Fruit fly (Drosophila melanogaster) whole organism, embryonic: ENCODE results near the gene galectin.

Experiments used
- CG2889 ChIP-seq: fragments of 200-800 bp; sonication (Bioruptor generic); IDR thresholded peaks from 3 replicates; pipeline ENCODE4 v1.3.6; 2022; ENCODE audit warnings: missing biosample characterization, missing genetic modification characterization
- PHDP ChIP-seq: fragments of 200-800 bp; sonication (Bioruptor generic); optimal IDR thresholded peaks from 3 replicates; lab custom pipeline; 2018; ENCODE audit warnings: missing biosample characterization, mild to moderate bottlenecking, missing genetic modification characterization, moderate library complexity
- Poxn ChIP-seq: fragments of 200-800 bp; sonication (Bioruptor generic); IDR thresholded peaks from 2 replicates; pipeline ENCODE4 v1.3.6; 2022; ENCODE audit warnings: missing biosample characterization, missing genetic modification characterization
- btn ChIP-seq: fragments of 200-800 bp; sonication (Bioruptor generic); optimal IDR thresholded peaks from 2 replicates; lab custom pipeline; 2016; ENCODE audit warnings: missing biosample characterization, missing genetic modification characterization
- kay ChIP-seq: fragments of 200-800 bp; sonication (Bioruptor generic); optimal IDR thresholded peaks from 2 replicates; lab custom pipeline; 2016; ENCODE audit warnings: missing biosample characterization, missing genetic modification characterization

- TF ChIP-seq btn (GFP tag; lab: Kevin White, UChicago) (no peak), Poxn (GFP tag; lab: Robert Waterston, UW) (no peak), kay (GFP tag; lab: Kevin White, UChicago) (peak; percentile 11), PHDP (tag; lab: Kevin White, UChicago) (no peak), CG2889 (GFP tag; lab: Robert Waterston, UW) (no peak)
Observed at dm6 chr2L:102161-102761, 30.7 kb downstream of the galectin start, which contains the start of gene Creld.
